Comparison of ENCODE assay signal across 3 worm cellular contexts in the genomic region with DNA sequence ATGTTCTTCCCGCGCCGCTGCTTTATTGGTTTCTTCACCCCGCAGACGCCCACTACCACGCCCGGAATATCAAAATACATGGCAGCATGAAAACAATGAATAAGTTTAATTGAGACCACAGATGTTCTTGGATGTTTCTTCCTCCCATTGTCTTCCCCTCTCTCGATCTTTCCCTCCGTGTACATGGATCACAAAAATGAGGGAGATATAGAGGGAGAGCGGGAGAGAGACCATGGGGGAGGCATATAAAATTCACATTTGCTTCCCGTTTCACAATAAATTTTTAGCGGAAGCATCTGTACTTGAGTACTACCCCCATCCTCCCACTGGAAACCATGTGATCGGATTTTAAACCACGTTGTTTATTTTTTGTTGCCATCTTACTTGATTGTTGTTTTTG.
A peak's percentile ranks its signal among the peaks of the same experiment; 100 is the strongest.
TF ChIP-seq lines count a peak whose summit lies in the region.

No protein-coding gene starts in this region.

TF ChIP-seq in whole organism, L1 larva, 84 proteins besides CTCF, POLR2A, EP300 and RAD21:
- TF ChIP-seq zag-1 (tag; optimal IDR thresholded peaks at IDR 0.05; lab: Kevin White, UChicago) (no peak), dsc-1 (tag; optimal IDR thresholded peaks at IDR 0.05; lab: Kevin White, UChicago) (peak; percentile 94), nhr-237 (tag; optimal IDR thresholded peaks at IDR 0.05; lab: Kevin White, UChicago) (no peak), pqm-1 (tag; optimal IDR thresholded peaks at IDR 0.05; lab: Kevin White, UChicago) (no peak), mab-9 (GFP tag; IDR thresholded peaks at IDR 0.05; lab: Robert Waterston, UW) (no peak), sox-4 (tag; optimal IDR thresholded peaks at IDR 0.05; lab: Kevin White, UChicago) (no peak), fkh-4 (tag; optimal IDR thresholded peaks at IDR 0.05; lab: Kevin White, UChicago; ENCODE audit: borderline replicate concordance) (peak; percentile 64), lin-14 (GFP tag; optimal IDR thresholded peaks at IDR 0.05; lab: Kevin White, UChicago) (peak; percentile 18), efl-1 (optimal IDR thresholded peaks at IDR 0.05; lab: Kevin White, UChicago) (no peak), efl-1 (GFP tag; optimal IDR thresholded peaks at IDR 0.05 in 1 of 2; lab: Kevin White, UChicago) (peak in 1 of 2 experiments; percentile 18), xbp-1 (tag; optimal IDR thresholded peaks at IDR 0.05; lab: Kevin White, UChicago) (no peak), ceh-90 (tag; optimal IDR thresholded peaks at IDR 0.05; lab: Kevin White, UChicago) (no peak), pag-3 (tag; optimal IDR thresholded peaks at IDR 0.05; lab: Kevin White, UChicago; ENCODE audit: borderline replicate concordance, insufficient read depth) (no peak), skn-1 (tag; optimal IDR thresholded peaks at IDR 0.05; lab: Kevin White, UChicago) (no peak), pax-3 (tag; optimal IDR thresholded peaks at IDR 0.05; lab: Kevin White, UChicago) (no peak), hlh-4 (tag; optimal IDR thresholded peaks at IDR 0.05; lab: Kevin White, UChicago) (no peak), irx-1 (tag; optimal IDR thresholded peaks at IDR 0.05; lab: Kevin White, UChicago) (no peak)

TF ChIP-seq in whole organism, late embryonic, 69 proteins besides CTCF, POLR2A, EP300 and RAD21:
- TF ChIP-seq pag-3 (tag; optimal IDR thresholded peaks at IDR 0.05; lab: Kevin White, UChicago; ENCODE audit: borderline replicate concordance): no peak
- no peak for TF ChIP-seq pha-4 (tag; optimal IDR thresholded peaks at IDR 0.05; lab: Kevin White, UChicago)
- no peak for TF ChIP-seq ztf-16 (tag; optimal IDR thresholded peaks at IDR 0.05; lab: Kevin White, UChicago)
- no peak for TF ChIP-seq ceh-2 (tag; optimal IDR thresholded peaks at IDR 0.05; lab: Kevin White, UChicago)
- TF ChIP-seq ceh-18 (tag; optimal IDR thresholded peaks at IDR 0.05; lab: Kevin White, UChicago): peak; percentile 23
- TF ChIP-seq ceh-19 (GFP tag; optimal IDR thresholded peaks at IDR 0.05; lab: Kevin White, UChicago): no peak
- no peak for TF ChIP-seq ceh-45 (GFP tag; IDR thresholded peaks at IDR 0.05; lab: Robert Waterston, UW)
- TF ChIP-seq hlh-6 (tag; optimal IDR thresholded peaks at IDR 0.05; lab: Kevin White, UChicago): no peak
- TF ChIP-seq nhr-11 (tag; optimal IDR thresholded peaks at IDR 0.05; lab: Kevin White, UChicago): no peak
- TF ChIP-seq fkh-6 (tag; optimal IDR thresholded peaks at IDR 0.05; lab: Kevin White, UChicago): no peak
- peak; percentile 17 for TF ChIP-seq hlh-8 (tag; optimal IDR thresholded peaks at IDR 0.05; lab: Kevin White, UChicago)

TF ChIP-seq in whole organism, midembryonic, 9 proteins besides CTCF, POLR2A, EP300 and RAD21:
- TF ChIP-seq T22C8.4 (GFP tag; IDR thresholded peaks at IDR 0.05; lab: Robert Waterston, UW): no peak
- 0 out of 2 replicates have a peak, but pooled peaks have one; percentile 9 for TF ChIP-seq ztf-23 (GFP tag; IDR thresholded peaks at IDR 0.05; lab: Robert Waterston, UW)
- TF ChIP-seq ref-1 (GFP tag; conservative IDR thresholded peaks at IDR 0.05; lab: Robert Waterston, UW): no peak
- no peak for TF ChIP-seq klf-2 (GFP tag; conservative IDR thresholded peaks at IDR 0.05; lab: Robert Waterston, UW)
- TF ChIP-seq ztf-29 (GFP tag; IDR thresholded peaks at IDR 0.05; lab: Robert Waterston, UW): no peak
- TF ChIP-seq med-1 (GFP tag; optimal IDR thresholded peaks at IDR 0.05; lab: Kevin White, UChicago; ENCODE audit: insufficient read depth): no peak
TF ChIP-seq in whole organism, midembryonic: peak in this region for 1.
